Fruit fly (Drosophila melanogaster): ENCODE measurements around the gene Ac76E.

DNA sequence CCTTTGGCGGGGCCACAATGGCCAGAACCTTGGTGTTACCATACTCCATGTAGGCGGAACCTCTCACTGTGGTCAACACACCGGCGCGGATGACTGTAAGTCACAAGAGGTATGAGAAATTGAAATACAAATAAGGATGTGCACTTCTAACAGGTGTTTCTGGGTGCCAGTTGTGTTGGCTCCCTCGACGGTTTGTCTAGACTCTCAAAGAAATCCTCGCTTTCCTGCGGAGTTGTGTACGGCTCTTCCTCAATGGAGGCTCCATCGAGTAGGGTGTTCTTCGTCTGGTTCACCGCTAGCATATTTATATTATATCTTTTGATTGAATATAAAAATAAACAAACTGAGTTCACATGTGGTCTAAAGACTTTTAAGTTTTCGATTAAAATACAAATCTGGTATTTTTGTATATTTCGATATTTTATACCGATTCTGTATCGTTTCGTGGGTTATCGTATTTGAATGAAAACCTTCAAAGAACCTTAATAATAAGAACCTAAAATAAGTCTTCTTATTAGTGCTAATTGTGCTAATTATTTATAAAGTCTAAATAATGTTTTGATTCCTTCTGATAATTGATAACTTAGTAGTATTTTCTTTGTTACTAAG, 25.7 kb upstream of the Ac76E start, which contains the start of gene Mtr3:
- TF ChIP-seq CG10669 (GFP tag; optimal IDR thresholded peaks at IDR 0.05) (no peak), Sox15 (GFP tag; optimal IDR thresholded peaks at IDR 0.05) (no peak), CG31627 (GFP tag; optimal IDR thresholded peaks at IDR 0.05) (no peak), OdsH (GFP tag; optimal IDR thresholded peaks at IDR 0.05) (no peak), achi (GFP tag; optimal IDR thresholded peaks at IDR 0.05) (no peak)

Data from whole organism, prepupa.